Worm (Caenorhabditis elegans) whole organism, L2 larva: ENCODE measurements around the gene C55C3.8.

Source experiments
- F13H6.1 ChIP-seq: sonication (generic microtip); optimal IDR thresholded peaks from 2 replicates; lab custom pipeline; 2016; ENCODE audit warnings: missing genetic modification characterization, missing compliant biosample characterization
- ZK546.5 ChIP-seq: sonication (generic microtip); optimal IDR thresholded peaks from 2 replicates; lab custom pipeline; 2017; ENCODE audit warnings: missing biosample characterization, missing genetic modification characterization
- ama-1 ChIP-seq: fragments of 150-350 bp; optimal IDR thresholded peaks from 2 replicates; lab custom pipeline; 2018; ENCODE audit warnings: inconsistent platforms
- mdl-1 ChIP-seq, 2 experiments: fragments of 150-350 bp in 1 of 2; sonication (generic microtip) in 1 of 2; optimal IDR thresholded peaks; 2 replicates each; lab custom pipeline; 2017; ENCODE audit warnings: missing biosample characterization in 2 of 2, missing genetic modification characterization in 2 of 2
- nhr-23 ChIP-seq: fragments of 150-350 bp; optimal IDR thresholded peaks from 2 replicates; lab custom pipeline; 2014; ENCODE audit warnings: missing biosample characterization, missing genetic modification reagents, missing genetic modification characterization
- nhr-237 ChIP-seq: fragments of 150-350 bp; optimal IDR thresholded peaks from 2 replicates; lab custom pipeline; 2014; ENCODE audit warnings: missing biosample characterization, missing genetic modification characterization
- snpc-4 ChIP-seq: fragments of 150-350 bp; optimal IDR thresholded peaks from 2 replicates; lab custom pipeline; 2014; ENCODE audit warnings: missing biosample characterization, missing genetic modification characterization
- unc-55 ChIP-seq: fragments of 150-350 bp; sonication (generic microtip); optimal IDR thresholded peaks from 3 replicates; lab custom pipeline; 2014; ENCODE audit warnings: missing biosample characterization, missing genetic modification reagents, missing genetic modification characterization
- zag-1 ChIP-seq: fragments of 150-350 bp; optimal IDR thresholded peaks from 2 replicates; lab custom pipeline; 2014; ENCODE audit warnings: missing biosample characterization, missing genetic modification characterization
- ztf-11 ChIP-seq: sonication (generic microtip); optimal IDR thresholded peaks from 2 replicates; lab custom pipeline; 2017; ENCODE audit warnings: missing biosample characterization, missing genetic modification characterization

- TF ChIP-seq unc-55 (GFP tag; lab: Kevin White, UChicago) (no peak), mdl-1 (tag; optimal IDR thresholded peaks at IDR 0.05; lab: Kevin White, UChicago) (no peak), ama-1 (lab: Kevin White, UChicago) (no peak), snpc-4 (no peak), ztf-11 (tag; lab: Kevin White, UChicago) (no peak), zag-1 (no peak), nhr-237 (tag; lab: Kevin White, UChicago) (no peak), F13H6.1 (tag; lab: Kevin White, UChicago) (no peak), ZK546.5 (tag; lab: Kevin White, UChicago) (no peak), nhr-23 (tag; lab: Kevin White, UChicago) (no peak)
Measured at ce11 chrIV:5741045-5741444, 50.2 kb downstream of the C55C3.8 start, which contains the start of gene chil-11.
